Worm (Caenorhabditis elegans) whole organism, young adult: Measurements from ENCODE around the gene T19C4.1.

Source experiments
- F10E7.11 ChIP-seq: sonication (generic microtip); optimal IDR thresholded peaks from 2 replicates; lab custom pipeline; 2017; ENCODE audit warnings: mild to moderate bottlenecking, missing genetic modification characterization, moderate library complexity, missing compliant biosample characterization
- ama-1 ChIP-seq, 3 experiments: fragments of 150-350 bp in 1 of 3; sonication (generic microtip) in 2 of 3; optimal IDR thresholded peaks; 2 replicates each; lab custom pipeline; 2014 to 2018; ENCODE audit warnings: missing biosample characterization in 2 of 3, missing genetic modification characterization in 2 of 3, missing genetic modification reagents in 2 of 3
- ceh-79 ChIP-seq: sonication (generic microtip); optimal IDR thresholded peaks from 2 replicates; lab custom pipeline; 2017; ENCODE audit warnings: mild to moderate bottlenecking, missing genetic modification characterization, missing compliant biosample characterization
- ceh-91 ChIP-seq: fragments of 200-800 bp; sonication (Bioruptor generic); IDR thresholded peaks from 2 replicates; pipeline ENCODE4 v1.3.6; 2022; ENCODE audit warnings: missing genetic modification reagents, missing genetic modification characterization, missing compliant biosample characterization
- die-1 ChIP-seq: sonication (generic microtip); optimal IDR thresholded peaks from 2 replicates; lab custom pipeline; 2016; ENCODE audit warnings: missing genotype, mild to moderate bottlenecking, missing genetic modification characterization, missing compliant biosample characterization
- dpl-1 ChIP-seq: fragments of 150-350 bp; optimal IDR thresholded peaks from 2 replicates; lab custom pipeline; 2014; ENCODE audit warnings: missing biosample characterization, missing genetic modification reagents, missing genetic modification characterization
- egl-44 ChIP-seq: fragments of 200-800 bp; sonication (Bioruptor generic); IDR thresholded peaks from 2 replicates; pipeline ENCODE4 v1.3.6; 2022; ENCODE audit warnings: missing genetic modification reagents, missing genetic modification characterization, missing compliant biosample characterization
- lir-1 ChIP-seq: fragments of 200-800 bp; sonication (Bioruptor generic); conservative IDR thresholded peaks from 2 replicates; pipeline ENCODE4 v1.3.6; 2022; ENCODE audit warnings: missing genetic modification reagents, missing genetic modification characterization, missing compliant biosample characterization
- rpc-1 ChIP-seq, 2 experiments: fragments of 150-350 bp in 1 of 2; sonication (generic microtip) in 1 of 2; optimal IDR thresholded peaks; 2 replicates each; lab custom pipeline; 2014 to 2018; ENCODE audit warnings: missing biosample characterization in 1 of 2, missing genetic modification characterization in 1 of 2, missing genetic modification reagents in 1 of 2, missing genotype in 1 of 2
- sea-2 ChIP-seq: fragments of 200-800 bp; sonication (Bioruptor generic); IDR thresholded peaks from 2 replicates; pipeline ENCODE4 v1.3.6; 2022; ENCODE audit warnings: missing genetic modification characterization, missing compliant biosample characterization
- snpc-3.4 ChIP-seq: sonication (generic microtip); optimal IDR thresholded peaks from 2 replicates; lab custom pipeline; 2017; ENCODE audit warnings: missing genetic modification characterization, mild to moderate bottlenecking, missing compliant biosample characterization, antibody characterized with exemption, moderate library complexity, missing genotype, missing genetic modification reagents
- unc-62 ChIP-seq: fragments of 150-350 bp; optimal IDR thresholded peaks from 2 replicates; lab custom pipeline; 2014; ENCODE audit warnings: missing biosample characterization, missing genetic modification reagents, missing genetic modification characterization
- ztf-22 ChIP-seq: fragments of 200-800 bp; sonication (Bioruptor generic); optimal IDR thresholded peaks from 2 replicates; lab custom pipeline; 2018; ENCODE audit warnings: mild to moderate bottlenecking, missing genetic modification characterization, moderate library complexity, missing compliant biosample characterization

ce11 chrV:11156589-11156988 is 7.1 kb downstream of the T19C4.1 start:
- no peak for TF ChIP-seq F10E7.11
- TF ChIP-seq snpc-3.4 (tag; lab: Kevin White, UChicago) = no peak
- TF ChIP-seq ceh-91 (GFP tag; lab: Robert Waterston, UW) = no peak
- no peak for TF ChIP-seq egl-44 (GFP tag; lab: Robert Waterston, UW)
- no peak for TF ChIP-seq ceh-79
- TF ChIP-seq ama-1 (optimal IDR thresholded peaks at IDR 0.05; lab: Kevin White, UChicago) = no peak
- TF ChIP-seq ama-1 (GFP tag; optimal IDR thresholded peaks at IDR 0.05; lab: Kevin White, UChicago) = no peak
- TF ChIP-seq sea-2 (GFP tag; lab: Robert Waterston, UW) = no peak
- no peak for TF ChIP-seq lir-1
- TF ChIP-seq dpl-1 = no peak
- no peak for TF ChIP-seq unc-62 (GFP tag; lab: Kevin White, UChicago)
- TF ChIP-seq die-1 = no peak
- no peak for TF ChIP-seq ztf-22
- no peak for TF ChIP-seq rpc-1 (optimal IDR thresholded peaks at IDR 0.05; lab: Kevin White, UChicago)
- TF ChIP-seq rpc-1 (tag; optimal IDR thresholded peaks at IDR 0.05; lab: Kevin White, UChicago) = no peak
